ENCODE assay signal across 4 fruit fly cellular contexts in the genomic region with DNA sequence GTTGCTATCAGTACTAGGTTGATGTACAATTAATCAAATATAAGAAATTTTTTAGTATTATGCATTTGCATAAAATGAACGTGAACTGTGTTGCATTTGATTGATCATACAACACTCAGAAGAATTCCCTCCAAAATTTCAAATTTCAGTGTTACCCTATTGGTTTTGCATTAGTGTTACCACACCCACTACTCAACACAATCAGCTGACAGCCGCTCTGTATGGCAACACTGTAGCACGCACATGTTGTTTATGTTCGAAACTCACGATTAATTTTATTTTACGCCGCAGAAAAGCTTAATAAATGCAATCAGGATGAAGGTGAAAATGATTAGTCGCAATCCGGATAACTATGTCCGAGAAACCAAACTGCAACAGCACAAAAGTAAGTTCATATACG.
TF ChIP-seq lines count a peak whose summit lies in the region.

A gene (plus strand): TSS at position 215 of the 400 bp plus-strand sequence.

- no peak for TF ChIP-seq CTCF in whole organism, embryonic (GFP tag; optimal IDR thresholded peaks at IDR 0.05; lab: Kevin White, UChicago)

TF ChIP-seq in whole organism, adult, 20 proteins besides CTCF, POLR2A, EP300 and RAD21:
- TF ChIP-seq bab1 (GFP tag; optimal IDR thresholded peaks at IDR 0.05; lab: Kevin White, UChicago): peak; percentile 88
- no peak for TF ChIP-seq Clk (GFP tag; optimal IDR thresholded peaks at IDR 0.05; lab: Kevin White, UChicago)
- TF ChIP-seq pad (GFP tag; optimal IDR thresholded peaks at IDR 0.05; lab: Kevin White, UChicago): no peak
- no peak for TF ChIP-seq CG14711 (tag; optimal IDR thresholded peaks at IDR 0.05; lab: Kevin White, UChicago)
- no peak for TF ChIP-seq cnc (optimal IDR thresholded peaks at IDR 0.05; lab: Kevin White, UChicago)
- TF ChIP-seq cic (GFP tag; optimal IDR thresholded peaks at IDR 0.05; lab: Kevin White, UChicago): peak; percentile 50
- TF ChIP-seq CG33017 (tag; optimal IDR thresholded peaks at IDR 0.05; lab: Kevin White, UChicago): no peak
- no peak for TF ChIP-seq ovo (GFP tag; optimal IDR thresholded peaks at IDR 0.05; lab: Kevin White, UChicago)
- peak; percentile 97 for TF ChIP-seq Mnt (GFP tag; optimal IDR thresholded peaks at IDR 0.05; lab: Kevin White, UChicago)

TF ChIP-seq in whole organism, embryonic, 481 proteins besides CTCF, POLR2A, EP300 and RAD21 (continues in another document):
- TF ChIP-seq CG10267 (tag; optimal IDR thresholded peaks at IDR 0.05; lab: Kevin White, UChicago) (peak; percentile 58), CG43689 (GFP tag; IDR thresholded peaks at IDR 0.05; lab: Robert Waterston, UW) (no peak), BEAF-32 (GFP tag; optimal IDR thresholded peaks at IDR 0.05; lab: Kevin White, UChicago) (peak; percentile 55), HmgZ (tag; optimal IDR thresholded peaks at IDR 0.05; lab: Kevin White, UChicago) (peak; percentile 35), sim (GFP tag; IDR thresholded peaks at IDR 0.05; lab: Robert Waterston, UW) (no peak), CG1024 (GFP tag; IDR thresholded peaks at IDR 0.05; lab: Robert Waterston, UW) (no peak), mirr (GFP tag; optimal IDR thresholded peaks at IDR 0.05; lab: Kevin White, UChicago) (peak; percentile 34), CG5180 (GFP tag; optimal IDR thresholded peaks at IDR 0.05; lab: Kevin White, UChicago) (no peak), ara (GFP tag; IDR thresholded peaks at IDR 0.05; lab: Robert Waterston, UW) (no peak), amos (GFP tag; IDR thresholded peaks at IDR 0.05; lab: Robert Waterston, UW; ENCODE audit: partially characterized antibody) (peak; percentile 55; the same call in 1 of the 2 replicates), ac (GFP tag; optimal IDR thresholded peaks at IDR 0.05; lab: Kevin White, UChicago) (no peak), CG4854 (GFP tag; optimal IDR thresholded peaks at IDR 0.05; lab: Kevin White, UChicago) (no peak), CG13894 (tag; optimal IDR thresholded peaks at IDR 0.05; lab: Kevin White, UChicago) (no peak), CG33213 (GFP tag; optimal IDR thresholded peaks at IDR 0.05; lab: Kevin White, UChicago) (peak; percentile 15), Bgb (GFP tag; IDR thresholded peaks at IDR 0.05; lab: Robert Waterston, UW; ENCODE audit: partially characterized antibody) (peak; percentile 74), Hand (GFP tag; optimal IDR thresholded peaks at IDR 0.05; lab: Kevin White, UChicago) (no peak), CG4730 (GFP tag; IDR thresholded peaks at IDR 0.05; lab: Robert Waterston, UW) (no peak), Scr (GFP tag; IDR thresholded peaks at IDR 0.05; lab: Robert Waterston, UW; ENCODE audit: partially characterized antibody) (0 out of 2 replicates have a peak, but pooled peaks have one; percentile 24), CG15514 (GFP tag; optimal IDR thresholded peaks at IDR 0.05; lab: Kevin White, UChicago) (peak; percentile 57), CG14965 (GFP tag; optimal IDR thresholded peaks at IDR 0.05; lab: Kevin White, UChicago; ENCODE audit: borderline replicate concordance) (no peak), sug (tag; optimal IDR thresholded peaks at IDR 0.05; lab: Kevin White, UChicago) (peak; percentile 18), Asciz (GFP tag; optimal IDR thresholded peaks at IDR 0.05; lab: Kevin White, UChicago) (peak; percentile 10), CG10979 (tag; optimal IDR thresholded peaks at IDR 0.05; lab: Kevin White, UChicago) (no peak), CG32532 (GFP tag; IDR thresholded peaks at IDR 0.05; lab: Robert Waterston, UW) (no peak), CHES-1-like (GFP tag; optimal IDR thresholded peaks at IDR 0.05; lab: Kevin White, UChicago) (peak; percentile 9)

TF ChIP-seq in whole organism, pupa, 21 proteins besides CTCF, POLR2A, EP300 and RAD21:
- TF ChIP-seq CG15710 (tag; optimal IDR thresholded peaks at IDR 0.05; lab: Kevin White, UChicago) (peak; percentile 7), Pif1B (GFP tag; optimal IDR thresholded peaks at IDR 0.05; lab: Kevin White, UChicago) (no peak), CG12605 (GFP tag; IDR thresholded peaks at IDR 0.05; lab: Robert Waterston, UW) (no peak)
TF ChIP-seq in whole organism, pupa: peak in this region for 1.

TF ChIP-seq in whole organism, wandering third instar larva, 38 proteins besides CTCF, POLR2A, EP300 and RAD21:
- TF ChIP-seq GATAd (GFP tag; optimal IDR thresholded peaks at IDR 0.05; lab: Kevin White, UChicago) (no peak), rgr (GFP tag; optimal IDR thresholded peaks at IDR 0.05; lab: Kevin White, UChicago) (peak; percentile 44), CG32264 (GFP tag; optimal IDR thresholded peaks at IDR 0.05; lab: Kevin White, UChicago) (no peak), usp (GFP tag; optimal IDR thresholded peaks at IDR 0.05; lab: Kevin White, UChicago) (no peak), pan (optimal IDR thresholded peaks at IDR 0.05; lab: Kevin White, UChicago) (no peak), dmrt93B (GFP tag; optimal IDR thresholded peaks at IDR 0.05; lab: Kevin White, UChicago) (no peak), brk (GFP tag; optimal IDR thresholded peaks at IDR 0.05; lab: Kevin White, UChicago) (peak; percentile 22), Myc (optimal IDR thresholded peaks at IDR 0.05; lab: Kevin White, UChicago) (peak; percentile 28)
